Worm (Caenorhabditis elegans) whole organism, L1 larva: ENCODE data around the gene nac-1.

ENCODE experiments used
- C16A3.4 ChIP-seq: fragments of 150-350 bp; optimal IDR thresholded peaks from 2 replicates; lab custom pipeline; 2014; ENCODE audit warnings: missing biosample characterization, missing genetic modification characterization
- C34B4.2 ChIP-seq: sonication (generic microtip); optimal IDR thresholded peaks from 2 replicates; lab custom pipeline; 2017; ENCODE audit warnings: mild to moderate bottlenecking, missing genetic modification characterization, missing compliant biosample characterization
- F16B12.6 ChIP-seq: fragments of 150-350 bp; optimal IDR thresholded peaks from 2 replicates; lab custom pipeline; 2014; ENCODE audit warnings: missing biosample characterization, missing genetic modification characterization
- aha-1 ChIP-seq: fragments of 150-350 bp; optimal IDR thresholded peaks from 2 replicates; lab custom pipeline; 2014; ENCODE audit warnings: missing biosample characterization, missing genetic modification characterization
- alr-1 ChIP-seq: fragments of 200-800 bp; sonication (Bioruptor generic); optimal IDR thresholded peaks from 2 replicates; lab custom pipeline; 2018; ENCODE audit warnings: borderline replicate concordance, mild to moderate bottlenecking, missing genetic modification characterization, missing compliant biosample characterization
- aly-2 ChIP-seq: fragments of 150-350 bp; optimal IDR thresholded peaks from 2 replicates; lab custom pipeline; 2014; ENCODE audit warnings: missing biosample characterization, missing genetic modification characterization
- ama-1 ChIP-seq: fragments of 150-350 bp; optimal IDR thresholded peaks from 2 replicates; lab custom pipeline; 2014
- blmp-1 ChIP-seq: fragments of 150-350 bp; optimal IDR thresholded peaks from 2 replicates; lab custom pipeline; 2014; ENCODE audit warnings: missing biosample characterization, missing genetic modification characterization
- ceh-82 ChIP-seq, 3 experiments: fragments of 150-350 bp in 1 of 3; sonication (generic microtip) in 2 of 3; optimal IDR thresholded peaks; 2 replicates each; lab custom pipeline; 2014 to 2017; ENCODE audit warnings: missing biosample characterization in 3 of 3, missing genetic modification characterization in 3 of 3
- efl-1 ChIP-seq, 4 experiments: fragments of 150-350 bp; optimal IDR thresholded peaks in 3 of 4; peaks in 1 of 4; 1 replicate in 1 of 4; 2 replicates in 3 of 4; lab custom pipeline; 2014; ENCODE audit warnings: missing biosample characterization in 2 of 4, missing genetic modification characterization in 2 of 4, missing genetic modification reagents in 2 of 4
- elt-3 ChIP-seq, 6 experiments: fragments of 150-350 bp in 1 of 6; sonication (generic microtip); optimal IDR thresholded peaks; 2 replicates each; lab custom pipeline; 2017 to 2018; ENCODE audit warnings: missing biosample characterization in 6 of 6, missing genetic modification characterization in 6 of 6, inconsistent platforms in 1 of 6
- fos-1 ChIP-seq: fragments of 150-350 bp; optimal IDR thresholded peaks from 2 replicates; lab custom pipeline; 2014; ENCODE audit warnings: missing biosample characterization, missing genetic modification characterization
- grh-1 ChIP-seq: fragments of 200-800 bp; sonication (Bioruptor generic); IDR thresholded peaks from 2 replicates; pipeline ENCODE4 v1.3.6; 2022; ENCODE audit warnings: missing genetic modification reagents, missing genetic modification characterization, missing compliant biosample characterization
- jun-1 ChIP-seq: fragments of 150-350 bp; optimal IDR thresholded peaks from 2 replicates; lab custom pipeline; 2014; ENCODE audit warnings: missing biosample characterization, missing genetic modification reagents, missing genetic modification characterization
- lin-13 ChIP-seq: fragments of 150-350 bp; optimal IDR thresholded peaks from 2 replicates; lab custom pipeline; 2014; ENCODE audit warnings: missing biosample characterization, missing genetic modification reagents, missing genetic modification characterization
- lin-14 ChIP-seq: fragments of 200-800 bp; sonication (Bioruptor generic); optimal IDR thresholded peaks from 2 replicates; lab custom pipeline; 2018; ENCODE audit warnings: mild to moderate bottlenecking, missing genetic modification characterization, moderate library complexity, missing compliant biosample characterization
- lin-35 ChIP-seq, 2 experiments: fragments of 150-350 bp; optimal IDR thresholded peaks; 2 replicates each; lab custom pipeline; 2014; ENCODE audit warnings: missing biosample characterization in 2 of 2, missing genetic modification characterization in 2 of 2, missing genetic modification reagents in 2 of 2
- lin-39 ChIP-seq: fragments of 150-350 bp; optimal IDR thresholded peaks from 2 replicates; lab custom pipeline; 2014; ENCODE audit warnings: missing biosample characterization, missing genetic modification reagents, missing genetic modification characterization
- lir-3 ChIP-seq: sonication (generic microtip); optimal IDR thresholded peaks from 2 replicates; lab custom pipeline; 2016; ENCODE audit warnings: mild to moderate bottlenecking, missing genetic modification characterization, moderate library complexity, missing compliant biosample characterization; ENCODE audit not compliant: poor library complexity
- lsy-2 ChIP-seq, 2 experiments: fragments of 150-350 bp; optimal IDR thresholded peaks; 2 replicates each; lab custom pipeline; 2014; ENCODE audit warnings: missing biosample characterization in 2 of 2, missing genetic modification characterization in 2 of 2
- mdl-1 ChIP-seq, 2 experiments: fragments of 150-350 bp; optimal IDR thresholded peaks; 2 replicates each; lab custom pipeline; 2014 to 2017; ENCODE audit warnings: missing biosample characterization in 2 of 2, missing genetic modification characterization in 2 of 2, inconsistent platforms in 1 of 2
- mef-2 ChIP-seq: fragments of 150-350 bp; optimal IDR thresholded peaks from 2 replicates; lab custom pipeline; 2014; ENCODE audit warnings: missing biosample characterization, missing genetic modification characterization
- mep-1 ChIP-seq: fragments of 150-350 bp; optimal IDR thresholded peaks from 2 replicates; lab custom pipeline; 2014; ENCODE audit warnings: missing biosample characterization, missing genetic modification characterization
- nhr-12 ChIP-seq: sonication (generic microtip); optimal IDR thresholded peaks from 2 replicates; lab custom pipeline; 2017; ENCODE audit warnings: missing biosample characterization, missing genetic modification characterization
- nhr-19 ChIP-seq: fragments of 200-800 bp; sonication (Bioruptor generic); conservative IDR thresholded peaks from 2 replicates; pipeline ENCODE4 v1.3.6; 2022; ENCODE audit warnings: missing genetic modification characterization, missing compliant biosample characterization
- nhr-20 ChIP-seq: sonication (generic microtip); optimal IDR thresholded peaks from 2 replicates; lab custom pipeline; 2016; ENCODE audit warnings: mild to moderate bottlenecking, missing genetic modification characterization, missing compliant biosample characterization
- nhr-237 ChIP-seq: fragments of 150-350 bp; optimal IDR thresholded peaks from 2 replicates; lab custom pipeline; 2014; ENCODE audit warnings: missing biosample characterization, missing genetic modification characterization
- nhr-71 ChIP-seq: sonication (generic microtip); optimal IDR thresholded peaks from 2 replicates; lab custom pipeline; 2016; ENCODE audit warnings: mild to moderate bottlenecking, missing genetic modification characterization, moderate library complexity, missing compliant biosample characterization
- nhr-84 ChIP-seq: sonication (generic microtip); optimal IDR thresholded peaks from 2 replicates; lab custom pipeline; 2017; ENCODE audit warnings: missing biosample characterization, missing genetic modification characterization
- nhr-85 ChIP-seq: sonication (generic microtip); peaks from one replicate; lab custom pipeline; 2016; ENCODE audit warnings: missing genetic modification characterization, inconsistent platforms, missing compliant biosample characterization
- nhr-90 ChIP-seq: sonication (generic microtip); optimal IDR thresholded peaks from 2 replicates; lab custom pipeline; 2016; ENCODE audit warnings: mild to moderate bottlenecking, missing genetic modification characterization, missing compliant biosample characterization; ENCODE audit not compliant: poor library complexity
- skn-1 ChIP-seq: fragments of 150-350 bp; optimal IDR thresholded peaks from 2 replicates; lab custom pipeline; 2014; ENCODE audit warnings: missing biosample characterization, missing genetic modification characterization
- snu-23 ChIP-seq: sonication (generic microtip); optimal IDR thresholded peaks from 2 replicates; lab custom pipeline; 2016; ENCODE audit warnings: missing genetic modification characterization, missing compliant biosample characterization
- tbx-2 ChIP-seq: sonication (generic microtip); optimal IDR thresholded peaks from 2 replicates; lab custom pipeline; 2016; ENCODE audit warnings: missing genetic modification characterization, missing compliant biosample characterization
- tlp-1 ChIP-seq: fragments of 150-350 bp; optimal IDR thresholded peaks from 2 replicates; lab custom pipeline; 2014; ENCODE audit warnings: missing biosample characterization, missing genetic modification characterization
- unc-130 ChIP-seq: fragments of 150-350 bp; optimal IDR thresholded peaks from 2 replicates; lab custom pipeline; 2017; ENCODE audit warnings: missing biosample characterization, missing genetic modification characterization, inconsistent platforms
- vab-15 ChIP-seq: sonication (generic microtip); optimal IDR thresholded peaks from 2 replicates; lab custom pipeline; 2017; ENCODE audit warnings: missing genotype, mild to moderate bottlenecking, missing genetic modification characterization, missing compliant biosample characterization
- zag-1 ChIP-seq: fragments of 150-350 bp; optimal IDR thresholded peaks from 2 replicates; lab custom pipeline; 2014; ENCODE audit warnings: missing biosample characterization, missing genetic modification characterization
- ztf-4 ChIP-seq: fragments of 150-350 bp; optimal IDR thresholded peaks from 2 replicates; lab custom pipeline; 2014; ENCODE audit warnings: missing biosample characterization, missing genetic modification characterization

The nac-1 gene

ce11 chrX:14877691-14878090 is 17.3 kb upstream of the nac-1 start:
- no peak for TF ChIP-seq C16A3.4 (tag; lab: Kevin White, UChicago)

ce11 chrX:14881119-14881518 is 13.8 kb upstream of the nac-1 start, which contains the start of gene flp-8:
Gene flp-8 (plus strand): TSS chrX:14881419.
- TF ChIP-seq nhr-71 (tag; lab: Kevin White, UChicago) (no peak), ztf-4 (tag; lab: Kevin White, UChicago) (no peak), lin-13 (GFP tag; lab: Kevin White, UChicago) (no peak), aha-1 (tag; lab: Kevin White, UChicago) (no peak), mef-2 (tag; lab: Kevin White, UChicago) (no peak), zag-1 (tag; lab: Kevin White, UChicago) (no peak), tlp-1 (tag; lab: Kevin White, UChicago) (no peak), alr-1 (tag; lab: Kevin White, UChicago) (no peak), grh-1 (GFP tag; lab: Robert Waterston, UW) (no peak), jun-1 (tag; lab: Kevin White, UChicago) (no peak), tbx-2 (tag; lab: Kevin White, UChicago) (no peak), nhr-84 (tag; lab: Kevin White, UChicago) (no peak), mep-1 (no peak), vab-15 (tag; lab: Kevin White, UChicago) (no peak), nhr-12 (no peak)

ce11 chrX:14885855-14886254 is 9.1 kb upstream of the nac-1 start:
- TF ChIP-seq blmp-1 (tag; lab: Kevin White, UChicago) = peak; percentile 88
- TF ChIP-seq skn-1 (tag; lab: Kevin White, UChicago) = no peak
- peak in 1 of 6 experiments; percentile 32 for TF ChIP-seq elt-3 (tag; optimal IDR thresholded peaks at IDR 0.05; lab: Kevin White, UChicago)

ce11 chrX:14888188-14888587 is 6.8 kb upstream of the nac-1 start, which contains the start of gene daf-6:
Gene daf-6 (plus strand): TSS chrX:14888488.
- TF ChIP-seq ztf-4 (tag; lab: Kevin White, UChicago) (no peak), C34B4.2 (tag; lab: Kevin White, UChicago) (no peak), F16B12.6 (tag; lab: Kevin White, UChicago) (no peak), fos-1 (no peak), nhr-20 (tag; lab: Kevin White, UChicago) (no peak), nhr-85 (tag; lab: Kevin White, UChicago) (no peak), efl-1 (optimal IDR thresholded peaks at IDR 0.05; lab: Kevin White, UChicago) (no peak), efl-1 (GFP tag; optimal IDR thresholded peaks at IDR 0.05 in 1 of 2; lab: Kevin White, UChicago) (peak in 1 of 2 experiments; percentile 84), lin-39 (tag; lab: Kevin White, UChicago) (no peak), aly-2 (no peak)

DNA sequence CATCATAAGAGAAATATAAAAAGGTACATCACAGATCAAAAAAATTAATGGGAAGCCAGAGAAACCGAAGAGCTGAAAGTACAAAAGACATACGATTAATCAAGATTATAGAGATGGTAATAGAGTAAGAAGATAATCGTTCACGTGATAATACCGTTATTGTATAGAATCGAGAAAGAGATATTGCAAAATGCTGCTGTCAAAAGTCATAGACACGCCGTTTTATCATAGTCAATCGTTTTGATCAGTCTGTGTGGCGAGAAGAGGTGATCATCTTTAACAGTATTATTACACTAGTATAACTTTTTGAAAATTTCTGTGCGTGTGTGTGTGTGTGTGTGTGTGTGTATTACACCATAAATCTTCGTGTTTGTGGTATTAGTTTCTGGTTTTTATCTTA is 565 bp upstream of the nac-1 start:
- TF ChIP-seq lin-35 (GFP tag; optimal IDR thresholded peaks at IDR 0.05; lab: Kevin White, UChicago) (peak in 1 of 2 experiments; percentile 22), blmp-1 (tag; lab: Kevin White, UChicago) (peak; percentile 50), ceh-82 (tag; optimal IDR thresholded peaks at IDR 0.05; lab: Kevin White, UChicago) (no peak), efl-1 (optimal IDR thresholded peaks at IDR 0.05; lab: Kevin White, UChicago) (no peak), efl-1 (GFP tag; optimal IDR thresholded peaks at IDR 0.05 in 1 of 2; lab: Kevin White, UChicago) (no peak), nhr-237 (tag; lab: Kevin White, UChicago) (no peak), nhr-90 (tag; lab: Kevin White, UChicago) (peak; percentile 68), tbx-2 (tag; lab: Kevin White, UChicago) (peak; percentile 56), unc-130 (peak; percentile 66), mdl-1 (tag; optimal IDR thresholded peaks at IDR 0.05; lab: Kevin White, UChicago) (peak in 1 of 2 experiments; percentile 37), nhr-19 (GFP tag; lab: Robert Waterston, UW) (peak; percentile 46), nhr-71 (tag; lab: Kevin White, UChicago) (peak; percentile 74), ama-1 (no peak), lsy-2 (tag; optimal IDR thresholded peaks at IDR 0.05; lab: Kevin White, UChicago) (peak in 1 of 2 experiments; percentile 12), snu-23 (GFP tag; lab: Kevin White, UChicago) (peak; percentile 57), elt-3 (tag; optimal IDR thresholded peaks at IDR 0.05; lab: Kevin White, UChicago) (peak in 2 of 6 experiments; percentile 73 to 78), lin-14 (GFP tag; lab: Kevin White, UChicago) (peak; percentile 46), nhr-20 (tag; lab: Kevin White, UChicago) (peak; percentile 76), lir-3 (tag; lab: Kevin White, UChicago) (peak; percentile 29), nhr-85 (tag; lab: Kevin White, UChicago) (peak; percentile 90)
